Worm (Caenorhabditis elegans): ENCODE results near the gene vars-1.

Gene vars-1

ce11 chrV:8016928-8017327, 14.3 kb upstream of the vars-1 start, which contains the start of gene sptl-2:
TSS of gene sptl-2 (plus strand) at chrV:8017207.
- TF ChIP-seq ztf-4 (tag; optimal IDR thresholded peaks at IDR 0.05) = no peak
- TF ChIP-seq zag-1 (tag; optimal IDR thresholded peaks at IDR 0.05) = no peak
- TF ChIP-seq nhr-237 (tag; optimal IDR thresholded peaks at IDR 0.05) = no peak
- TF ChIP-seq unc-62 (GFP tag; optimal IDR thresholded peaks at IDR 0.05) = no peak
- TF ChIP-seq elt-2 (tag; optimal IDR thresholded peaks at IDR 0.05) = peak; percentile 29
- TF ChIP-seq nhr-77 (tag; optimal IDR thresholded peaks at IDR 0.05) = no peak
- TF ChIP-seq nhr-25 (tag; optimal IDR thresholded peaks at IDR 0.05) = no peak
- peak; percentile 67 for TF ChIP-seq pha-4 (tag; optimal IDR thresholded peaks at IDR 0.05)
- TF ChIP-seq elt-1 (tag; optimal IDR thresholded peaks at IDR 0.05) = no peak
- no peak for TF ChIP-seq nhr-23 (tag; optimal IDR thresholded peaks at IDR 0.05)

ce11 chrV:8017924-8018323, 13.3 kb upstream of the vars-1 start:
- peak; percentile 6 for TF ChIP-seq jun-1 (tag; optimal IDR thresholded peaks at IDR 0.05)
- TF ChIP-seq lin-15B (tag; optimal IDR thresholded peaks at IDR 0.05) = no peak
- peak; percentile 96 for TF ChIP-seq elt-2 (tag; optimal IDR thresholded peaks at IDR 0.05)
- peak; percentile 92 for TF ChIP-seq pqm-1 (tag; optimal IDR thresholded peaks at IDR 0.05)
- TF ChIP-seq pha-4 (tag; optimal IDR thresholded peaks at IDR 0.05) = peak; percentile 31

- TF ChIP-seq ceh-28 (tag; optimal IDR thresholded peaks at IDR 0.05) (no peak), lin-15B (tag; optimal IDR thresholded peaks at IDR 0.05) (no peak), nhr-28 (tag; optimal IDR thresholded peaks at IDR 0.05) (no peak), pqm-1 (tag; optimal IDR thresholded peaks at IDR 0.05) (peak; percentile 22), elt-2 (tag; optimal IDR thresholded peaks at IDR 0.05) (peak; percentile 64)
These were observed 12.3 kb upstream of the vars-1 start for ce11 chrV:8018919-8019318.

- peak; percentile 65 for TF ChIP-seq elt-2 (tag; optimal IDR thresholded peaks at IDR 0.05)
- peak; percentile 78 for TF ChIP-seq pqm-1 (tag; optimal IDR thresholded peaks at IDR 0.05)
- peak; percentile 8 for TF ChIP-seq jun-1 (tag; optimal IDR thresholded peaks at IDR 0.05)
- no peak for TF ChIP-seq nhr-67 (tag; optimal IDR thresholded peaks at IDR 0.05)
These were observed 11.4 kb upstream of the vars-1 start for ce11 chrV:8019783-8020182.

ce11 chrV:8022040-8022439, 9.2 kb upstream of the vars-1 start, which contains the start of gene ech-3:
TSS of gene ech-3 (plus strand) at chrV:8022217.
- TF ChIP-seq aly-2 (tag; optimal IDR thresholded peaks at IDR 0.05) (no peak), pha-4 (tag; optimal IDR thresholded peaks at IDR 0.05) (peak; percentile 51), ceh-28 (tag; optimal IDR thresholded peaks at IDR 0.05) (peak; percentile 75), pqm-1 (tag; optimal IDR thresholded peaks at IDR 0.05) (peak; percentile 21), daf-12 (tag; optimal IDR thresholded peaks at IDR 0.05) (no peak), elt-2 (tag; optimal IDR thresholded peaks at IDR 0.05) (peak; percentile 39)

- TF ChIP-seq nhr-76 (tag; optimal IDR thresholded peaks at IDR 0.05) (no peak), nhr-237 (tag; optimal IDR thresholded peaks at IDR 0.05) (no peak), ceh-82 (tag; optimal IDR thresholded peaks at IDR 0.05) (no peak), elt-3 (tag; optimal IDR thresholded peaks at IDR 0.05) (no peak), eor-1 (tag; optimal IDR thresholded peaks at IDR 0.05) (no peak), daf-12 (tag; optimal IDR thresholded peaks at IDR 0.05) (no peak), fkh-2 (tag; optimal IDR thresholded peaks at IDR 0.05) (no peak), fos-1 (tag; optimal IDR thresholded peaks at IDR 0.05) (no peak), unc-39 (tag; optimal IDR thresholded peaks at IDR 0.05) (no peak), skn-1 (tag; optimal IDR thresholded peaks at IDR 0.05) (no peak), ZK546.5 (tag; optimal IDR thresholded peaks at IDR 0.05) (no peak), nhr-77 (tag; optimal IDR thresholded peaks at IDR 0.05) (no peak), jun-1 (tag; optimal IDR thresholded peaks at IDR 0.05) (no peak), nhr-67 (tag; optimal IDR thresholded peaks at IDR 0.05) (no peak), R02D3.7 (tag; optimal IDR thresholded peaks at IDR 0.05) (peak; percentile 89), pha-4 (tag; optimal IDR thresholded peaks at IDR 0.05) (peak; percentile 30), lin-15B (tag; optimal IDR thresholded peaks at IDR 0.05) (peak; percentile 2), fkh-10 (GFP tag; optimal IDR thresholded peaks at IDR 0.05) (no peak), aly-2 (tag; optimal IDR thresholded peaks at IDR 0.05) (no peak), elt-2 (tag; optimal IDR thresholded peaks at IDR 0.05) (no peak), nfya-1 (tag; optimal IDR thresholded peaks at IDR 0.05; ENCODE audit: insufficient read depth) (peak; percentile 28), ama-1 (optimal IDR thresholded peaks at IDR 0.05) (no peak), mdl-1 (tag; optimal IDR thresholded peaks at IDR 0.05) (no peak), zag-1 (tag; optimal IDR thresholded peaks at IDR 0.05) (no peak), ceh-9 (tag; optimal IDR thresholded peaks at IDR 0.05) (no peak), hmg-11 (tag; optimal IDR thresholded peaks at IDR 0.05) (peak; percentile 18)
These were observed 6.5 kb upstream of the vars-1 start, which contains the start of gene F43H9.3 for ce11 chrV:8024752-8025151. TSS of gene F43H9.3 (minus strand) at chrV:8024940.
